Worm (Caenorhabditis elegans): ENCODE results near the gene Y82E9BL.5.

Y82E9BL.5 gene

DNA sequence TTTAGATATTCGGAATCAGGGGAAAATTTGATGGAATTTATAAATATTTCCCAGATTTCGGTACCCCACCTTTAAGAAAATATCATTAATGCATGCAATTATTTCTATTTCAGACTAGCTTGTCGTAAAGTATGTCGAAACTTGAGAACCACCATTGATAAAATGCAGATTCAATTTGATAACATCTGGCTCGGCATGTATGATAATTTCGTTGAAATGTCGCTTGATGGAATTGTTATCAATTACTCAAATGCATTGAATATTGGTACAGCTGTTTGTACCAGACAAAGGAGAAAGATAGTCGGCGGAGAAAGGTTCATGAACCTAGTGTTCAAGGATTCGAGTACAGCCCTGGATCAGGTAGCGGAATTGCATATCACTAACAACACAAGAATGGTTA, 15.5 kb downstream of the Y82E9BL.5 start, which contains the start of gene Y82E9BL.19:
Gene Y82E9BL.19, plus strand, starts transcription at position 123 of the 400 bp plus-strand sequence.
- TF ChIP-seq fos-1 (tag; optimal IDR thresholded peaks at IDR 0.05) = peak; percentile 60
- TF ChIP-seq nhr-10 (tag; optimal IDR thresholded peaks at IDR 0.05) = no peak
- no peak for TF ChIP-seq nhr-12 (tag; optimal IDR thresholded peaks at IDR 0.05)
- no peak for TF ChIP-seq mbf-1 (tag; optimal IDR thresholded peaks at IDR 0.05)

DNA sequence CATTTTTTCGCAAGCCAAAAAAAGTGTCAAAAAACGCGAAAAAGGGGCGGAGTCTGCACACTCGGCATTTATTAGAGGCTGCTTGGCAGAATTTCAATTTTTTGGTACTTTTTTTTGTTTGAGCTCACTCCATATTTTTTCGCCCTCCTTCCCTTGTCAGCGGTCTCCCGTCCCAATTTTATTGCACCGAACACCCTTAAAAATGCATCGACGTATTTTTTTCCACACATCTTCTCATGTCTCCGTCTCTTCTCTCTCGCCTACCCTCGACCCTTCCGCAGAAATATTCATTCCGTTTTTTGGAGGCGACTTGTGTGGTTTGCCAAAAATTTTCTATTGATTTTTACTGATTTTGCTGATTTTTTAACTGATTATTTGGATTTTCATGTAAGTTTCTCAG, 20.9 kb downstream of the Y82E9BL.5 start, which contains the start of gene Y82E9BL.18:
Gene Y82E9BL.18, plus strand, starts transcription at position 301 of the 400 bp plus-strand sequence.
- no peak for TF ChIP-seq Y55F3AM.14 (GFP tag; optimal IDR thresholded peaks at IDR 0.05)
- no peak for TF ChIP-seq sma-3 (GFP tag; optimal IDR thresholded peaks at IDR 0.05)
- no peak for TF ChIP-seq peb-1 (tag; optimal IDR thresholded peaks at IDR 0.05)
- no peak for TF ChIP-seq gmeb-1 (tag; optimal IDR thresholded peaks at IDR 0.05)
- TF ChIP-seq nhr-12 (tag; optimal IDR thresholded peaks at IDR 0.05) = no peak
- TF ChIP-seq lin-39 (tag; optimal IDR thresholded peaks at IDR 0.05) = no peak
- TF ChIP-seq C34F6.9 (tag; optimal IDR thresholded peaks at IDR 0.05) = no peak

DNA sequence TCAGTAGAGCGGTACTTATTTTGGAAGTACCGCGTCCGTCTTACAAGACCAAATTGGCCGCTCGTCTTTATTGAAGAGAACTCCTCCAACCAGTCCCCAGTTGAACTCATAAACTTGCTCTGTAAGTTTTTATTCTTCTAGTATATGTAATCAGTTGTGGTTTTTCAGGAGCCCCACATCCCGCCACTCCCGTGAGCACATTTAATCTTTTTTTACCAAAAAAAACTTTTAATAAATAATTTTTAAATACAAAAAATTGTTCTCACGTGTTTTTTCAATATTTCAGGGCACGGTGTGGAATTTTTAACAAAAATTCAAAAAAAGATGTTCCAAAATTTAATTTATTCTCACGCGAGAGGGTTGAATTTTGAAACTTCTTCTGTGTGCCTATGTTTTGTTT, 22.9 kb downstream of the Y82E9BL.5 start, which contains the start of gene fbxa-14:
Gene fbxa-14, minus strand, starts transcription at position 101 of the 400 bp plus-strand sequence.
- TF ChIP-seq nhr-237 (tag; optimal IDR thresholded peaks at IDR 0.05) (no peak), lin-39 (tag; optimal IDR thresholded peaks at IDR 0.05) (no peak), ceh-82 (tag; optimal IDR thresholded peaks at IDR 0.05) (no peak), nhr-21 (tag; optimal IDR thresholded peaks at IDR 0.05) (no peak), unc-55 (GFP tag; optimal IDR thresholded peaks at IDR 0.05) (no peak), dmd-4 (tag; optimal IDR thresholded peaks at IDR 0.05) (no peak), peb-1 (tag; optimal IDR thresholded peaks at IDR 0.05) (no peak), lin-13 (GFP tag; optimal IDR thresholded peaks at IDR 0.05) (no peak), sma-9 (GFP tag; optimal IDR thresholded peaks at IDR 0.05) (no peak), sma-9 (tag; optimal IDR thresholded peaks at IDR 0.05) (no peak), sma-3 (GFP tag; optimal IDR thresholded peaks at IDR 0.05) (no peak), ama-1 (optimal IDR thresholded peaks at IDR 0.05) (no peak), F13H6.1 (tag; optimal IDR thresholded peaks at IDR 0.05) (no peak), crh-2 (tag; optimal IDR thresholded peaks at IDR 0.05) (no peak)

DNA sequence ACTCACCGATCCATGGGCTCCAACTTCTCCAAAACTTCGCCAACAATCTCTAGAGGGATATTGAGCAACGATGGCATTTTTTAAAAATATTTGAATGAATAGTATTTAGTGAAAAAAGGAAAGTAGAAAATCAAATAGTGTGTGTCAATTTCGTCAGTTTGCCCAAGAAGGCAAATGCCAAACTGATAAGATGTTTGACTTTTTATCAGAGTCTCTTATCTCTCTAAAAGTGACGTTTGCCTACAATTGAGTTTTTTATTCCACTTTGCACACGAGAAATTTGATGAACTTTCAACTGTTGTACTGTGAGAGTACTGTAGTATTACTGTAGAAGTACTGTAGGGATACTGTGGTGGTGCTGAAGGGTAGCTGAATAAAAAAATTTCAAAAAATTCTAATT, 23.9 kb downstream of the Y82E9BL.5 start:
- TF ChIP-seq fos-1 (tag; optimal IDR thresholded peaks at IDR 0.05) (peak; percentile 89), nhr-23 (tag; optimal IDR thresholded peaks at IDR 0.05) (no peak), elt-3 (tag; optimal IDR thresholded peaks at IDR 0.05) (no peak), crh-2 (tag; optimal IDR thresholded peaks at IDR 0.05) (peak; percentile 1), sma-9 (GFP tag; optimal IDR thresholded peaks at IDR 0.05) (peak; percentile 42), sma-9 (tag; optimal IDR thresholded peaks at IDR 0.05) (no peak)

DNA sequence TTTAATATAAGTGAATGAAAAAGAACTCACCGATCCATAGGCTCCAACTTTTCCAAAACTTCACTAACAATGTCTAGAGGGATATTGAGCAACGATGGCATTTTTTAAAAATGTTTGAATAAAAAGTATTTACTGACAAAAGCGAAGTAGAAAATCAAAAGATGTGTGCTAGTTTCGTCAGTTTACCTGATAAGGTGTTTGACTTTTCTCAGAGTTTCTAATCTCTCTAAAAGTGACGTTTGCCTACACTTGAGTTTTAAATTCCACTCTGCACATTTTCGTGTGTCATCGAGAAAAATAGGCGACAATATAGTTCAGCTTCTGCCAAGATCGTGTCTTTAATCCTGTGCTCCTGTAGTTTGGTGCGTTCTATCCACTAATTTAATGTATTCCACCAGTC, 25.9 kb downstream of the Y82E9BL.5 start, which contains the start of gene fbxa-15:
Gene fbxa-15, minus strand, starts transcription at position 101 of the 400 bp plus-strand sequence.
- TF ChIP-seq ztf-4 (tag; optimal IDR thresholded peaks at IDR 0.05) (no peak), fos-1 (tag; optimal IDR thresholded peaks at IDR 0.05) (peak; percentile 23)

DNA sequence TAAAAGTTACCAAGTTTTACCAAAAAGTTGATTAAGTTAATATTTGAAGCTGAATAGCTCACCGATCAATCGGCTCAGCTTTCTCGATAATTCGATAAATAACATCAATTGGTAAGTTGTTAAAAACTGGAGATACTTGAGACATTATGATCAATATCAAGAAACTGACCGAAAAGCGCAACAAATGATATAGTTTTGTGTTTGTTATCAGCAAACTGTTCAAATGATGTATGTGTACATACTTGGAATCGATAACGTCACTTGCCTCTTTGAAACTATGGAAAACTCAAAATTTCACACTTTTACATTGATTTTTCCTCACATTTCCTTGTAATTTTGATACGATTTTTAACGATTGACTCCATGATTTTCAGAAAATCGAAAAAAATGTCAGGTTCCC, 32.4 kb downstream of the Y82E9BL.5 start, which contains the start of the genes fbxa-80 and fbxa-19:
Gene fbxa-80, minus strand, starts transcription at position 173 of the 400 bp plus-strand sequence.
Gene fbxa-19, plus strand, starts transcription at position 364 of the 400 bp plus-strand sequence.
- TF ChIP-seq fos-1 (tag; optimal IDR thresholded peaks at IDR 0.05) (peak; percentile 78), unc-55 (GFP tag; optimal IDR thresholded peaks at IDR 0.05) (no peak)

DNA sequence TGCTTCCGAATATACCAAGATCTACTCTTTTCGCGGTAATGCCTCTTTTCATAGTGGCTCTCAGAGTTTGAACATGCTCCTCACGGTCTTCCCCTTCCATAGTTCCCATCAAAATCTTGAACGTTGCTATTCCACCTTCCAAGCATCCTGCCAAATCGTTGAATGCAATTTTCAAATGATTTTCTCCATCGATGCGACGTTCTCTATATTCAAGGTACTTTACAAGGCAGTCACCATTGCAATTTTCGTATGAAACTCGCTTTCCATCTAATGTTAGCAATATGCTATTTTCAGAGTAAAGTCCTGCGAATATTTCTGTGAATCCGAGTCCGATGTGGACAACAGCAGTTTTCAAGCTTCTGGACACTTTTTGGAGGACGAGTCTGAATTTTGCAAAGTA, 33.2 kb downstream of the Y82E9BL.5 start:
- TF ChIP-seq blmp-1 (tag; optimal IDR thresholded peaks at IDR 0.05; ENCODE audit: insufficient read depth) (no peak), nhr-10 (tag; optimal IDR thresholded peaks at IDR 0.05) (no peak), crh-2 (tag; optimal IDR thresholded peaks at IDR 0.05) (no peak), nhr-129 (tag; optimal IDR thresholded peaks at IDR 0.05) (no peak), lin-39 (tag; optimal IDR thresholded peaks at IDR 0.05) (no peak), lin-13 (GFP tag; optimal IDR thresholded peaks at IDR 0.05) (no peak), aly-2 (tag; optimal IDR thresholded peaks at IDR 0.05) (no peak), ZK546.5 (tag; optimal IDR thresholded peaks at IDR 0.05) (no peak), nhr-23 (tag; optimal IDR thresholded peaks at IDR 0.05) (no peak)

DNA sequence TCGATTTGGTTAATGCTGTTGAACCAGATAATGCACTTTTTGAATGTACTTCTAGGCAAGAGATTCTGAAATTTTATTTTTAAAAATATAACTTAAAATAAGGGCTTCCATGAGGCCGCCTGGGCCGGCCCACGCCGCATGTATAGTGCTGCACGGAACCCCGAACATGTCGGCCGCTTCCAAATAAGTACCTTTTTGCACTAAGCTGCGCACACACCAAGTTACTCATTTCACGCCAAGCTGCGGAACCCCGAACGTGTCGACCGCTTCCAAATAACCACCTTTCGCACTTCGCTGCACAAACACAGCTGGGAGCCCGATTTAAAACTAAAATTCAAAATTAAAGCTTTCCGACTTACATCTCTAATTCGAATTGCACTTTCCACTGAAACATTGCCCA, 36.1 kb downstream of the Y82E9BL.5 start:
- TF ChIP-seq ztf-1 (GFP tag; conservative IDR thresholded peaks at IDR 0.05) (no peak), fos-1 (tag; optimal IDR thresholded peaks at IDR 0.05) (no peak), F13H6.1 (tag; optimal IDR thresholded peaks at IDR 0.05) (no peak), lin-39 (tag; optimal IDR thresholded peaks at IDR 0.05) (no peak), blmp-1 (tag; optimal IDR thresholded peaks at IDR 0.05; ENCODE audit: insufficient read depth) (no peak), nhr-77 (tag; optimal IDR thresholded peaks at IDR 0.05) (no peak), lin-13 (GFP tag; optimal IDR thresholded peaks at IDR 0.05) (no peak), unc-62 (GFP tag; optimal IDR thresholded peaks at IDR 0.05) (no peak), unc-55 (GFP tag; optimal IDR thresholded peaks at IDR 0.05) (no peak), R02D3.7 (tag; optimal IDR thresholded peaks at IDR 0.05) (no peak), nhr-23 (tag; optimal IDR thresholded peaks at IDR 0.05) (no peak), ceh-16 (tag; optimal IDR thresholded peaks at IDR 0.05) (no peak), ztf-11 (tag; optimal IDR thresholded peaks at IDR 0.05) (no peak), nhr-6 (tag; optimal IDR thresholded peaks at IDR 0.05) (no peak), peb-1 (tag; optimal IDR thresholded peaks at IDR 0.05) (no peak), nhr-237 (tag; optimal IDR thresholded peaks at IDR 0.05) (no peak), nhr-129 (tag; optimal IDR thresholded peaks at IDR 0.05) (no peak), sma-3 (GFP tag; optimal IDR thresholded peaks at IDR 0.05) (no peak), mbf-1 (tag; optimal IDR thresholded peaks at IDR 0.05) (no peak), ZK546.5 (tag; optimal IDR thresholded peaks at IDR 0.05) (no peak)
